Worm (Caenorhabditis elegans): Measurements from ENCODE around the gene sek-3.

sek-3 gene

ce11 chrX:5024300-5024699, 6.6 kb downstream of the sek-3 start, which contains the start of gene ZC449.1:
ZC449.1 (plus strand) TSS chrX:5024420.
- TF ChIP-seq nhr-21 (tag; optimal IDR thresholded peaks at IDR 0.05) (peak; percentile 32), peb-1 (tag; optimal IDR thresholded peaks at IDR 0.05) (no peak)

ce11 chrX:5026461-5026860, 8.8 kb downstream of the sek-3 start:
- TF ChIP-seq unc-55 (GFP tag; optimal IDR thresholded peaks at IDR 0.05) (peak; percentile 38), ceh-16 (tag; optimal IDR thresholded peaks at IDR 0.05) (no peak), nhr-129 (tag; optimal IDR thresholded peaks at IDR 0.05) (no peak)

ce11 chrX:5027923-5028592, 10.4 kb downstream of the sek-3 start:
- TF ChIP-seq sma-9 (GFP tag; optimal IDR thresholded peaks at IDR 0.05) (peak; percentile 50), sma-9 (tag; optimal IDR thresholded peaks at IDR 0.05) (no peak), unc-39 (tag; optimal IDR thresholded peaks at IDR 0.05) (no peak), snpc-4 (tag; optimal IDR thresholded peaks at IDR 0.05) (no peak), fos-1 (tag; optimal IDR thresholded peaks at IDR 0.05) (no peak), lsy-2 (tag; optimal IDR thresholded peaks at IDR 0.05) (peak in 1 of 2 experiments; percentile 19)

DNA sequence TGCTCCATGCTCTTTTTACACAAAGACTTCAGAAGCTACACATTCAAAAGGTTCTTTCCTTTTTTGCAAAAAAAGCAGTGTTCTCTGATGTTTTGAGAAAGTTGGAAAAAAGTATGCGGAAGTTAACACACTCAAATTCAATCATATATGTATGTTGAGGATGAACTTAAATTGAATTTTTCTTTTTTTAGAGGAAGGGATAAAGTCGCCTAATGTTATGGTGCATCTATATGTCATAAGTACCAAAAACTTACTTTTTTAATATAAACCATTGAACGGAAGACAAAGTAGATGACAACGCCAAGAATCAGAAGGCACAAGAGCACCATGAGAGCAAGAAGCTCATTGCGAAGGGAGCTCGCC, 10.9 kb downstream of the sek-3 start:
- TF ChIP-seq elt-1 (tag; optimal IDR thresholded peaks at IDR 0.05) (no peak), mdl-1 (tag; optimal IDR thresholded peaks at IDR 0.05) (no peak), ztf-4 (tag; optimal IDR thresholded peaks at IDR 0.05) (no peak), unc-55 (GFP tag; optimal IDR thresholded peaks at IDR 0.05) (no peak), peb-1 (tag; optimal IDR thresholded peaks at IDR 0.05) (no peak), egl-27 (tag; optimal IDR thresholded peaks at IDR 0.05) (no peak), lin-39 (tag; optimal IDR thresholded peaks at IDR 0.05) (no peak), crh-2 (tag; optimal IDR thresholded peaks at IDR 0.05) (no peak), F13H6.1 (tag; optimal IDR thresholded peaks at IDR 0.05) (no peak), gmeb-1 (tag; optimal IDR thresholded peaks at IDR 0.05) (no peak), ztf-11 (tag; optimal IDR thresholded peaks at IDR 0.05) (no peak)

- TF ChIP-seq nhr-25 (tag; optimal IDR thresholded peaks at IDR 0.05): no peak
- no peak for TF ChIP-seq nhr-77 (tag; optimal IDR thresholded peaks at IDR 0.05)
- no peak for TF ChIP-seq ztf-1 (GFP tag; conservative IDR thresholded peaks at IDR 0.05)
- peak; percentile 73 for TF ChIP-seq unc-55 (GFP tag; optimal IDR thresholded peaks at IDR 0.05)
- TF ChIP-seq ama-1 (optimal IDR thresholded peaks at IDR 0.05): no peak
- no peak for TF ChIP-seq Y55F3AM.14 (GFP tag; optimal IDR thresholded peaks at IDR 0.05)
- TF ChIP-seq mdl-1 (tag; optimal IDR thresholded peaks at IDR 0.05): no peak
- TF ChIP-seq crh-2 (tag; optimal IDR thresholded peaks at IDR 0.05): peak; percentile 50
- TF ChIP-seq sma-3 (GFP tag; optimal IDR thresholded peaks at IDR 0.05): no peak
- no peak for TF ChIP-seq unc-39 (tag; optimal IDR thresholded peaks at IDR 0.05)
- TF ChIP-seq dmd-4 (tag; optimal IDR thresholded peaks at IDR 0.05): no peak
- no peak for TF ChIP-seq nhr-129 (tag; optimal IDR thresholded peaks at IDR 0.05)
- no peak for TF ChIP-seq nhr-6 (tag; optimal IDR thresholded peaks at IDR 0.05)
- TF ChIP-seq zag-1 (tag; optimal IDR thresholded peaks at IDR 0.05): peak; percentile 73
- TF ChIP-seq aly-2 (tag; optimal IDR thresholded peaks at IDR 0.05): no peak
- no peak for TF ChIP-seq lin-11 (tag; optimal IDR thresholded peaks at IDR 0.05)
- no peak for TF ChIP-seq skn-1 (tag; optimal IDR thresholded peaks at IDR 0.05)
- no peak for TF ChIP-seq R02D3.7 (tag; optimal IDR thresholded peaks at IDR 0.05)
- TF ChIP-seq elt-3 (tag; optimal IDR thresholded peaks at IDR 0.05): no peak
- no peak for TF ChIP-seq lin-39 (tag; optimal IDR thresholded peaks at IDR 0.05)
- TF ChIP-seq nhr-21 (tag; optimal IDR thresholded peaks at IDR 0.05): no peak
- no peak for TF ChIP-seq ceh-16 (tag; optimal IDR thresholded peaks at IDR 0.05)
- no peak for TF ChIP-seq nhr-23 (tag; optimal IDR thresholded peaks at IDR 0.05)
- TF ChIP-seq lsy-2 (tag; optimal IDR thresholded peaks at IDR 0.05): peak in 1 of 2 experiments; percentile 44
- no peak for TF ChIP-seq peb-1 (tag; optimal IDR thresholded peaks at IDR 0.05)
- peak; percentile 54 for TF ChIP-seq sem-4 (tag; optimal IDR thresholded peaks at IDR 0.05)
- no peak for TF ChIP-seq nhr-10 (tag; optimal IDR thresholded peaks at IDR 0.05)
- no peak for TF ChIP-seq nhr-237 (tag; optimal IDR thresholded peaks at IDR 0.05)
- peak; percentile 26 for TF ChIP-seq C34F6.9 (tag; optimal IDR thresholded peaks at IDR 0.05)
- no peak for TF ChIP-seq alr-1 (tag; optimal IDR thresholded peaks at IDR 0.05)
- no peak for TF ChIP-seq egl-27 (tag; optimal IDR thresholded peaks at IDR 0.05)
Observed at ce11 chrX:5031742-5032141, 14.1 kb downstream of the sek-3 start.

Data from whole organism, L2 larva.